Worm (Caenorhabditis elegans) whole organism, L4/young adult: ENCODE data around the gene arrd-5.

Source experiments
- W03F9.2 ChIP-seq: fragments of 150-350 bp; optimal IDR thresholded peaks from 2 replicates; lab custom pipeline; 2014; ENCODE audit warnings: missing biosample characterization, missing genetic modification characterization
- dao-5 ChIP-seq: sonication (generic microtip); optimal IDR thresholded peaks from 2 replicates; lab custom pipeline; 2016; ENCODE audit warnings: missing genotype, missing genetic modification characterization, moderate library complexity, missing compliant biosample characterization
- him-1 ChIP-seq: sonication (generic microtip); optimal IDR thresholded peaks from 2 replicates; lab custom pipeline; 2016; ENCODE audit warnings: missing genotype, missing genetic modification reagents, missing genetic modification characterization, missing compliant biosample characterization

The arrd-5 gene

ce11 chrII:9834921-9835320 lies at the start of gene arrd-5:
Gene arrd-5 (plus strand): TSS chrII:9835221.
- TF ChIP-seq him-1 (tag; lab: Kevin White, UChicago) (no peak), dao-5 (tag; lab: Kevin White, UChicago) (no peak), W03F9.2 (tag; lab: Kevin White, UChicago) (no peak)

DNA sequence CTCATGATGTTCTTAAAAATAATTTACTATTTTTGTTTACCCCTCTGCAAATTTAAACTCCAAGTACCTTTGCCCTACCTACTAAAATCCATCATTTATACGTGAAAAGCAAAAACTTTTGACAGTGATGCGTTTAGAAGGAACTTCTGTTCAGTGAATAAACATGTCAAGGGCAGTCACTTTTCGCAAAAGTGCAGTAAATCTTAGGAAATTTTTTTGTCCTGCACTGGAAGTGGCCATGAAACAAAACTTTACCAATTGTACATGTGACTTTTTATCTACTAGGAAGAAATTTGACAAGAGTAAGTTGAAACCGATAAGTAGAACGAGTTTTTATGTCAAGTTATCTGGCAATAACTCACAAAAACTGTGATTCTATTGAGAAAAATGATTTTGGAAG lies 48.8 kb upstream of the arrd-5 start:
- TF ChIP-seq W03F9.2 (tag; lab: Kevin White, UChicago): no peak
- no peak for TF ChIP-seq dao-5 (tag; lab: Kevin White, UChicago)

DNA sequence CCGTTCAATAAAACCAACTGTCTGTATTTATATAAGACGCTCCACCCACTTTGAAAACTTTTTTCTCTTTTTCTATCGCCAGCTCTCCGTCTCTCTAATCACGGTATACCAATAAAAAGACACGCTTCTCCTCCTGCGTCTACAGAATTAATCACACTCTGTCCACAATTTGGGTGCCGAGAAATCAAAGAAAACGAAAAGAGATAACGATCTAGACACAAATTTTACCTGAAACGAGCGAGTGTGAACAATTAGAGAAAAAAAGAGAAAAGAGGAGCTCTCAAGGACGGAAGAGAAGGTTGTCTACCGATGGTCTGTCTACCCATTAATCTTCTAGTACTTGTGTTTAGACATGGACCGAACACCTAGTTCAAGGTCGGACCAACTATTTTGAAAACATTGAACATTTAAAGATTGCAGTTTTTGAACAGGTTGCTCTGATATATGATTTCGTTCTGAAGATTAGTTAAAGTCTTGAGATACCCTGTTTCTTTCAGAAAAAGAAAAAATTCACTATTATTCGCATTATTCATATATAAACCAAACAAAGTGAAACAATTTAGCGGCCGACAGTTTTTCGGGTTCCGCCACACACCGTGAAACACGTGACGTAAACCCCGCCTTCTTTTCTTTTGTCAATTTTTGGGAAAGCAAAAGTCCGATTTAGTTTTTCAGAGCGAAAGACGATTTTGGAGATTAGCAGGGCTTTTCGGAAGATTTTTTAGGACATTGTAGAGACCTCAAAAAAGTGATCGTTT lies 47.4 kb upstream of the arrd-5 start, which contains the start of gene cyp-13A2:
Gene cyp-13A2, minus strand, starts transcription at position 235 of the 758 bp plus-strand sequence.
- no peak for TF ChIP-seq him-1 (tag; lab: Kevin White, UChicago)
- TF ChIP-seq dao-5 (tag; lab: Kevin White, UChicago): no peak
- no peak for TF ChIP-seq W03F9.2 (tag; lab: Kevin White, UChicago)

DNA sequence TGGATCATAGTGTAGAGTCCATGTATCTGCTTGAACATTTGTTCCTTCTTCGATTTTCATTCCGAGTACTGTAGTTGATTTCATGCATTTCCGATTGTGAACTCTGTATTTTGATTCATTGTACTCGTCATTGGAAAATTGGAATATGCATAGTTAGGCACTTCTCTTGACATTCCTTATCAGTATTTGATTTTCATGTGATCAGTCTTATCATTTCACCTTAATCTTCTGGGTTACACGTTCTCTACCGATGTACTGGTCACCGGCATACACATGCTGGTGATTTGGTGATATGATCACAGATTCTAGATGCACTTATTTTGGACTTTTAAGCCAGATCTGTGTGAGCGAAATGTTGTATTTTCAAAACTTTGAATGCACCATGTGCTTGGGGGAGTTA lies 43.8 kb upstream of the arrd-5 start:
- TF ChIP-seq dao-5 (tag; lab: Kevin White, UChicago) (no peak), him-1 (tag; lab: Kevin White, UChicago) (no peak), W03F9.2 (tag; lab: Kevin White, UChicago) (no peak)

ce11 chrII:9793197-9793596 lies 41.8 kb upstream of the arrd-5 start, which contains the start of gene cyp-13A3:
Gene cyp-13A3 (minus strand): TSS chrII:9793297.
- no peak for TF ChIP-seq W03F9.2 (tag; lab: Kevin White, UChicago)
- TF ChIP-seq him-1 (tag; lab: Kevin White, UChicago): no peak
- no peak for TF ChIP-seq dao-5 (tag; lab: Kevin White, UChicago)

- TF ChIP-seq W03F9.2 (tag; lab: Kevin White, UChicago) (no peak), dao-5 (tag; lab: Kevin White, UChicago) (no peak), him-1 (tag; lab: Kevin White, UChicago) (no peak)
These were observed 37.4 kb upstream of the arrd-5 start, which contains the start of gene cyp-13A4 for ce11 chrII:9797664-9798063. Gene cyp-13A4 (minus strand): TSS chrII:9797740.

ce11 chrII:9800251-9800650 lies 34.8 kb upstream of the arrd-5 start, which contains the start of gene cyp-13A5:
Gene cyp-13A5 (minus strand): TSS chrII:9800362.
- TF ChIP-seq W03F9.2 (tag; lab: Kevin White, UChicago) (no peak), him-1 (tag; lab: Kevin White, UChicago) (no peak), dao-5 (tag; lab: Kevin White, UChicago) (no peak)

ce11 chrII:9802642-9803041 lies 32.4 kb upstream of the arrd-5 start, which contains the start of gene cyp-13A6:
Gene cyp-13A6 (minus strand): TSS chrII:9802821.
- TF ChIP-seq dao-5 (tag; lab: Kevin White, UChicago) (no peak), W03F9.2 (tag; lab: Kevin White, UChicago) (no peak), him-1 (tag; lab: Kevin White, UChicago) (no peak)

DNA sequence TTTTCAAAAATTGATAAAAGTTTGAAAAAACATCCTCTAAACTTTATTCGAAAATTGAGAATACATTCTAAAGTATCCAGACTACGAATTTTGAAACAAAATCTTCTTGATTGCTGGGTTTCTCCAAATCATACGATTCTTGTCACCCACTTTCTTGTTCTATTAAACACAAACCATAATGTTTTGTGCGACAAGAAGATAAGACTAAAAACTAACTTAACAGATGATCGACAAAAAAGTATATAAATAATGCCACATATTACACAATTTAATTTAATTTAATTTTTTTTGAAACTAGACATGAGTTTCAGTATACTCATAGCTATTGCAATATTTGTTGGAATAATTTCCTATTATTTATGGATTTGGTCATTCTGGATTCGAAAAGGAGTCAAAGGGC lies 31.7 kb upstream of the arrd-5 start, which contains the start of gene cyp-13A7:
Gene cyp-13A7, plus strand, starts transcription at position 301 of the 400 bp plus-strand sequence.
- TF ChIP-seq dao-5 (tag; lab: Kevin White, UChicago) (no peak), him-1 (tag; lab: Kevin White, UChicago) (no peak), W03F9.2 (tag; lab: Kevin White, UChicago) (no peak)

DNA sequence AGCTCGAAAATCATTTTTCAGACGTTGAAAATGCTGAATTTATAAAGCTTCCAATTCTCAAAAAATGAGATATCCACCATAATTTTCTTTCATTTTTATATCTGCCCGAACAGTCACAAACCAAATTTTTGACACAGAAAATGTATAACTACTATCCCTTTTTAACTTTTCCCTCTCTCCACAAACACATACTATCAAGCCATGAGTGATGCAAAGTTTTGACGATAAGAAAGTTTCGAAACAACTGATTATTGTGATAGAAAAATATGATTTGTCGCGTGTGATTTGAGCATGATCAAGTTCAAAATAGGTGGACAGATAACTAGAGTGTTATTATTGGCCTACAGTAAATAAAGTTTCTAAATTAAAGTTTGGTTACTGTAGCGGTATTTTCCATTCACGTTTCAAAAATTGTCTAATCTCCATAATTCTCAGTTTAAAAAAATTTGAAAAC lies 27.5 kb upstream of the arrd-5 start, which contains the start of gene cyp-13A8:
Gene cyp-13A8, minus strand, starts transcription at position 51 of the 454 bp plus-strand sequence.
- TF ChIP-seq him-1 (tag; lab: Kevin White, UChicago): no peak

ce11 chrII:9826946-9827345 lies 8.1 kb upstream of the arrd-5 start:
- no peak for TF ChIP-seq him-1 (tag; lab: Kevin White, UChicago)
- TF ChIP-seq W03F9.2 (tag; lab: Kevin White, UChicago): no peak
- no peak for TF ChIP-seq dao-5 (tag; lab: Kevin White, UChicago)

DNA sequence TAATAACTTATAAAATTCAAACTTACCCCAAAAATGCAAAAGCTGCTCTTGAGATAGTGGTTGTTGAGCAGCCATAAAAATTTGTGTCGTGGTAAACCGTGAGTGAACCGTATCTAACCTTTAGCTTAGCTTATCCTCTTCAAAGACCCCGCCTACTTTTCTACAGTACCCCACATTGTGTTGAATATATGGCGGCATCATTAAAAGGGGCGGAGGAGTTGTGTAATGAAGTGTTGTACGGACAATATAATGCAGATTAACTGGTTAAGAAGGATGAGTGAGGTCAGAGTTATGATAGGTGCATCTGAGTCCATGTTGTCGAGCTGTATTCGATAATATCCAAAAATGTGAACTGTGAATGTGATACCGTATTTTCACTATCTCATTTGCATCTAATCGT lies 7.2 kb upstream of the arrd-5 start, which contains the start of gene eyg-1:
Gene eyg-1, minus strand, starts transcription at position 101 of the 400 bp plus-strand sequence.
- TF ChIP-seq dao-5 (tag; lab: Kevin White, UChicago) (no peak), W03F9.2 (tag; lab: Kevin White, UChicago) (no peak), him-1 (tag; lab: Kevin White, UChicago) (no peak)

DNA sequence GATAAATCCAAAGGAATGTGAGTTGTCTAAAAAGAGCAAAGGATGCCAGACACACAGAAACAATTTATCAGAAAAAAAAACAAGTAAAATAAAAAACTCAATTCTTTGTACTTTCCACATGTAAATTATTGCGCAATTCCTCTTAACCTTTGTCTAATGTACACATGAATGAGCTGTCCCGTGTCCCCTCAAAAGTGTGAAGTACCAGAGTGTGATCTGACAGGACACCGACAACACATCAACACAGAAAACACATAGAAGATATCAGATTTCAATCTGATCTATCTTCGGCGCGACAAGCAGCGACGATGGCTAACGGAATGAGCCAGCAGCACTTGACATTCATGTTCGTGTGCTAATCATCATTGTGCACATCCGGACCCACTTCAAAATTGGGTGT lies 6.5 kb upstream of the arrd-5 start:
- no peak for TF ChIP-seq dao-5 (tag; lab: Kevin White, UChicago)
- TF ChIP-seq W03F9.2 (tag; lab: Kevin White, UChicago): no peak
- TF ChIP-seq him-1 (tag; lab: Kevin White, UChicago): no peak
